Worm (Caenorhabditis elegans): ENCODE results near the gene pudl-1.

- TF ChIP-seq arid-1 (GFP tag; conservative IDR thresholded peaks at IDR 0.05) (no peak), snpc-4 (tag; optimal IDR thresholded peaks at IDR 0.05) (no peak), fkh-10 (GFP tag; optimal IDR thresholded peaks at IDR 0.05) (no peak), unc-62 (GFP tag; optimal IDR thresholded peaks at IDR 0.05 in 1 of 2) (no peak), unc-62 (tag; optimal IDR thresholded peaks at IDR 0.05) (no peak), nhr-6 (tag; optimal IDR thresholded peaks at IDR 0.05) (no peak), aly-2 (tag; optimal IDR thresholded peaks at IDR 0.05) (no peak), gei-8 (GFP tag; optimal IDR thresholded peaks at IDR 0.05) (no peak), mes-2 (tag; optimal IDR thresholded peaks at IDR 0.05; ENCODE audit: poor library complexity, severe bottlenecking) (no peak), lsy-2 (tag; optimal IDR thresholded peaks at IDR 0.05) (no peak), unc-39 (tag; optimal IDR thresholded peaks at IDR 0.05) (no peak), mdl-1 (tag; optimal IDR thresholded peaks at IDR 0.05) (no peak), jun-1 (tag; optimal IDR thresholded peaks at IDR 0.05) (no peak)
Measured at ce11 chrIV:2843882-2844281, 11.2 kb downstream of the pudl-1 start, which contains the start of gene Y54G2A.15.
